Fruit fly (Drosophila melanogaster): ENCODE data around the gene CG14879.

The CG14879 gene

dm6 chr3R:16331809-16332343 is 17.1 kb downstream of the CG14879 start (continued):
- TF ChIP-seq dysf (GFP tag; IDR thresholded peaks at IDR 0.05), result peak; percentile 50; the same call in 2 of the 3 replicates
- peak; percentile 56 for TF ChIP-seq CG11696 (GFP tag; IDR thresholded peaks at IDR 0.05)
- TF ChIP-seq Pdp1 (GFP tag; optimal IDR thresholded peaks at IDR 0.05), result peak; percentile 20 to 57
- TF ChIP-seq CG18262 (tag; optimal IDR thresholded peaks at IDR 0.05), result peak; percentile 68
- TF ChIP-seq CG17328 (GFP tag; IDR thresholded peaks at IDR 0.05), result peak; percentile 34; the same call in 1 of the 2 replicates
- peak; percentile 21 for TF ChIP-seq CG4854 (GFP tag; optimal IDR thresholded peaks at IDR 0.05)
- TF ChIP-seq CG31224 (GFP tag; IDR thresholded peaks at IDR 0.05), result peak; percentile 29; the same call in 1 of the 2 replicates
- peak; percentile 69 for TF ChIP-seq org-1 (GFP tag; optimal IDR thresholded peaks at IDR 0.05)
- TF ChIP-seq CG30020 (tag; optimal IDR thresholded peaks at IDR 0.05), result no peak
- peak; percentile 21 for TF ChIP-seq pho (GFP tag; optimal IDR thresholded peaks at IDR 0.05)
- no peak for TF ChIP-seq Ets65A (GFP tag)
- TF ChIP-seq Bteb2 (GFP tag; optimal IDR thresholded peaks at IDR 0.05), result peak; percentile 27
- TF ChIP-seq CG12155 (GFP tag; optimal IDR thresholded peaks at IDR 0.05), result peak; percentile 1
- no peak for TF ChIP-seq ssp (GFP tag; IDR thresholded peaks at IDR 0.05)
- peak; percentile 77 for TF ChIP-seq CG7745 (tag; optimal IDR thresholded peaks at IDR 0.05)
- no peak for TF ChIP-seq vnd (GFP tag; IDR thresholded peaks at IDR 0.05; ENCODE audit: partially characterized antibody)
- TF ChIP-seq grau (tag; optimal IDR thresholded peaks at IDR 0.05), result peak; percentile 38
- TF ChIP-seq cato (GFP tag; optimal IDR thresholded peaks at IDR 0.05; ENCODE audit: borderline replicate concordance), result peak; percentile 62
- no peak for TF ChIP-seq CG8478 (optimal IDR thresholded peaks at IDR 0.05)
- peak; percentile 64 for TF ChIP-seq tio (GFP tag; optimal IDR thresholded peaks at IDR 0.05)
- peak; percentile 22 for TF ChIP-seq CG7839 (tag; optimal IDR thresholded peaks at IDR 0.05)
- peak; percentile 73 for TF ChIP-seq wek (GFP tag; optimal IDR thresholded peaks at IDR 0.05)
- TF ChIP-seq mam (GFP tag; optimal IDR thresholded peaks at IDR 0.05), result peak; percentile 31
- peak; percentile 52; the same call in 1 of the 3 replicates for TF ChIP-seq CG11560 (tag; IDR thresholded peaks at IDR 0.05)
- no peak for TF ChIP-seq Nf-YC (tag; optimal IDR thresholded peaks at IDR 0.05)
- peak; percentile 74 for TF ChIP-seq CG4707 (GFP tag; optimal IDR thresholded peaks at IDR 0.05)
- TF ChIP-seq CG7556 (GFP tag; optimal IDR thresholded peaks at IDR 0.05), result peak; percentile 64
- no peak for TF ChIP-seq Poxn (GFP tag; IDR thresholded peaks at IDR 0.05)
- peak; percentile 80; the same call in 2 of the 3 replicates for TF ChIP-seq gce (GFP tag; IDR thresholded peaks at IDR 0.05)
- no peak for TF ChIP-seq Mrtf (GFP tag; IDR thresholded peaks at IDR 0.05)
- no peak for TF ChIP-seq trem (tag; optimal IDR thresholded peaks at IDR 0.05)
- TF ChIP-seq B-H2 (GFP tag; optimal IDR thresholded peaks at IDR 0.05), result peak; percentile 37
- no peak for TF ChIP-seq gcm2 (GFP tag; optimal IDR thresholded peaks at IDR 0.05)
- TF ChIP-seq CG6854 (GFP tag; optimal IDR thresholded peaks at IDR 0.05), result peak; percentile 9
- peak; percentile 60 for TF ChIP-seq CG3065 (GFP tag; optimal IDR thresholded peaks at IDR 0.05)
- TF ChIP-seq Side (GFP tag; optimal IDR thresholded peaks at IDR 0.05), result peak; percentile 47
- no peak for TF ChIP-seq emc (GFP tag; optimal IDR thresholded peaks at IDR 0.05)
- TF ChIP-seq ara (GFP tag; IDR thresholded peaks at IDR 0.05), result peak; percentile 72
- peak; percentile 40 for TF ChIP-seq CG15269 (tag; optimal IDR thresholded peaks at IDR 0.05)
- peak; percentile 77 for TF ChIP-seq odd (GFP tag; optimal IDR thresholded peaks at IDR 0.05)
- peak; percentile 86 for TF ChIP-seq CG6813 (GFP tag; optimal IDR thresholded peaks at IDR 0.05)
- TF ChIP-seq CG17361 (GFP tag; IDR thresholded peaks at IDR 0.05), result peak; percentile 58; the same call in 2 of the 3 replicates
- TF ChIP-seq Nf-YB (GFP tag; optimal IDR thresholded peaks at IDR 0.05), result peak; percentile 42
- TF ChIP-seq crol (GFP tag; IDR thresholded peaks at IDR 0.05), result peak; percentile 24; the same call in 1 of the 2 replicates
- TF ChIP-seq CG13775 (GFP tag; optimal IDR thresholded peaks at IDR 0.05), result peak; percentile 19
- TF ChIP-seq CG34224 (GFP tag; IDR thresholded peaks at IDR 0.05; ENCODE audit: partially characterized antibody), result no peak
- TF ChIP-seq al (GFP tag; IDR thresholded peaks at IDR 0.05), result peak; percentile 7; the same call in 1 of the 2 replicates
- peak; percentile 88 for TF ChIP-seq lab (GFP tag; optimal IDR thresholded peaks at IDR 0.05)
- peak; percentile 80 for TF ChIP-seq CG1603 (tag; optimal IDR thresholded peaks at IDR 0.05)
- peak; percentile 60 for TF ChIP-seq gsb-n (tag; optimal IDR thresholded peaks at IDR 0.05)
